Worm (Caenorhabditis elegans) whole organism, late embryonic: ENCODE data around the gene Y39F10A.1.

Experiments used
- C08G9.2 ChIP-seq: sonication (generic microtip); optimal IDR thresholded peaks from 2 replicates; lab custom pipeline; 2016; ENCODE audit warnings: mild to moderate bottlenecking, missing genetic modification characterization, moderate library complexity, missing compliant biosample characterization
- K02D7.2 ChIP-seq: sonication (generic microtip); optimal IDR thresholded peaks from 2 replicates; lab custom pipeline; 2017; ENCODE audit warnings: mild to moderate bottlenecking, missing genetic modification characterization, missing compliant biosample characterization
- ceh-30 ChIP-seq: fragments of 150-350 bp; optimal IDR thresholded peaks from 2 replicates; lab custom pipeline; 2014; ENCODE audit warnings: missing biosample characterization, missing genetic modification characterization
- ceh-45 ChIP-seq: fragments of 200-800 bp; sonication (Bioruptor generic); IDR thresholded peaks from 2 replicates; pipeline ENCODE4 v1.3.6; 2022; ENCODE audit warnings: missing genetic modification reagents, missing genetic modification characterization, missing compliant biosample characterization
- dmd-4 ChIP-seq: sonication (generic microtip); optimal IDR thresholded peaks from 2 replicates; lab custom pipeline; 2016; ENCODE audit warnings: borderline replicate concordance, missing genetic modification characterization, missing compliant biosample characterization
- elt-2 ChIP-seq: sonication (generic microtip); optimal IDR thresholded peaks from 2 replicates; lab custom pipeline; 2016; ENCODE audit warnings: missing genetic modification reagents, missing genetic modification characterization, missing compliant biosample characterization
- eyg-1 ChIP-seq: sonication (generic microtip); optimal IDR thresholded peaks from 2 replicates; lab custom pipeline; 2016; ENCODE audit warnings: missing genotype, missing genetic modification characterization, missing compliant biosample characterization
- hlh-15 ChIP-seq: sonication (generic microtip); optimal IDR thresholded peaks from 2 replicates; lab custom pipeline; 2016; ENCODE audit warnings: missing genetic modification characterization, missing compliant biosample characterization
- hlh-6 ChIP-seq: sonication (generic microtip); optimal IDR thresholded peaks from 2 replicates; lab custom pipeline; 2016; ENCODE audit warnings: missing genotype, missing genetic modification characterization, missing compliant biosample characterization
- lin-11 ChIP-seq: fragments of 200-800 bp; sonication (Bioruptor generic); optimal IDR thresholded peaks from 2 replicates; lab custom pipeline; 2018; ENCODE audit warnings: mild to moderate bottlenecking, missing genetic modification characterization, missing compliant biosample characterization
- nfya-1 ChIP-seq: sonication (generic microtip); optimal IDR thresholded peaks from 2 replicates; lab custom pipeline; 2017; ENCODE audit warnings: missing genetic modification characterization, mild to moderate bottlenecking, missing compliant biosample characterization, antibody characterized with exemption, moderate library complexity
- nhr-232 ChIP-seq: sonication (generic microtip); optimal IDR thresholded peaks from 2 replicates; lab custom pipeline; 2016; ENCODE audit warnings: missing genetic modification characterization, missing compliant biosample characterization
- pat-9 ChIP-seq: fragments of 200-800 bp; sonication (Bioruptor generic); optimal IDR thresholded peaks from 2 replicates; lab custom pipeline; 2018; ENCODE audit warnings: mild to moderate bottlenecking, missing genetic modification characterization, moderate library complexity, missing compliant biosample characterization
- pha-2 ChIP-seq: sonication (generic microtip); optimal IDR thresholded peaks from 2 replicates; lab custom pipeline; 2017; ENCODE audit warnings: mild to moderate bottlenecking, missing genetic modification characterization, missing compliant biosample characterization
- sdc-2 ChIP-seq: sonication (generic microtip); optimal IDR thresholded peaks from 2 replicates; lab custom pipeline; 2016; ENCODE audit warnings: missing genotype, missing genetic modification characterization, missing compliant biosample characterization
- ttx-3 ChIP-seq: sonication (generic microtip); optimal IDR thresholded peaks from 2 replicates; lab custom pipeline; 2016; ENCODE audit warnings: missing genetic modification reagents, missing genetic modification characterization, missing compliant biosample characterization
- zip-5 ChIP-seq: sonication (generic microtip); optimal IDR thresholded peaks from 2 replicates; lab custom pipeline; 2016; ENCODE audit warnings: missing genetic modification characterization, missing compliant biosample characterization

The Y39F10A.1 gene

DNA sequence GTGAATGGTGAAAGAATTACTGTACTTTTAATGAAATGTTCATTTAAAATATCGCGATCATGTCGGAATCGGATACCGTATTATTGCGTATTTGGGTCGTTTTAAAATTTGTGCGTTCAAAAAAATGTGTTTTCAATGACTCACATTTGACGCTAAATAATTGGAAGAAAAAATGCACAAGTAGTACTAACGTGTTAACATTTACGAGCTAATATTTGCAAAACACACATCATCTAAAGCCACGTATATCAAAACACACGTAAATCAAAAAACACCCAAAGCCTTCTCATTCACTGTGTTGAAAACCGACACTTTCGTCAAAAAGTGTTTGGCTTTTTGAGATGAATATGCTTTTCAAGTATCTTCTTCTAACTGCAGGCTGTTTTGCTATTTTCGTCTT is 50.4 kb downstream of the Y39F10A.1 start, which contains the start of gene F28A10.1:
F28A10.1 (plus strand) TSS at position 301 of the 400 bp plus-strand sequence.
- TF ChIP-seq nfya-1 (tag; lab: Kevin White, UChicago) (no peak), pha-2 (tag; lab: Kevin White, UChicago) (no peak), K02D7.2 (tag; lab: Kevin White, UChicago) (no peak), lin-11 (tag; lab: Kevin White, UChicago) (no peak), ttx-3 (tag; lab: Kevin White, UChicago) (no peak), pat-9 (tag; lab: Kevin White, UChicago) (no peak), zip-5 (tag; lab: Kevin White, UChicago) (no peak), hlh-15 (tag; lab: Kevin White, UChicago) (no peak), nhr-232 (no peak), hlh-6 (tag; lab: Kevin White, UChicago) (no peak), sdc-2 (no peak), elt-2 (no peak), eyg-1 (tag; lab: Kevin White, UChicago) (no peak), ceh-30 (tag; lab: Kevin White, UChicago) (no peak), C08G9.2 (tag; lab: Kevin White, UChicago) (no peak), ceh-45 (no peak), dmd-4 (tag; lab: Kevin White, UChicago) (no peak)
